Worm (Caenorhabditis elegans) whole organism, L2 larva: ENCODE measurements around the gene trx-1.

Source experiments
- ama-1 ChIP-seq: fragments of 150-350 bp; optimal IDR thresholded peaks from 2 replicates; lab custom pipeline; 2018; ENCODE audit warnings: inconsistent platforms
- egl-27 ChIP-seq: sonication (generic microtip); optimal IDR thresholded peaks from 3 replicates; lab custom pipeline; 2017; ENCODE audit warnings: missing biosample characterization, missing genetic modification reagents, missing genetic modification characterization
- lin-39 ChIP-seq: fragments of 150-350 bp; optimal IDR thresholded peaks from 2 replicates; lab custom pipeline; 2014; ENCODE audit warnings: missing biosample characterization, missing genetic modification reagents, missing genetic modification characterization
- nhr-23 ChIP-seq: fragments of 150-350 bp; optimal IDR thresholded peaks from 2 replicates; lab custom pipeline; 2014; ENCODE audit warnings: missing biosample characterization, missing genetic modification reagents, missing genetic modification characterization
- nhr-25 ChIP-seq: fragments of 150-350 bp; sonication (generic microtip); optimal IDR thresholded peaks from 3 replicates; lab custom pipeline; 2014; ENCODE audit warnings: missing biosample characterization, missing genetic modification characterization
- unc-62 ChIP-seq: fragments of 150-350 bp; optimal IDR thresholded peaks from 2 replicates; lab custom pipeline; 2014; ENCODE audit warnings: missing biosample characterization, missing genetic modification reagents, missing genetic modification characterization
- ztf-4 ChIP-seq: fragments of 150-350 bp; optimal IDR thresholded peaks from 2 replicates; lab custom pipeline; 2014; ENCODE audit warnings: missing biosample characterization, missing genetic modification characterization

ce11 chrII:7778273-7778672, 24.9 kb upstream of the trx-1 start:
- TF ChIP-seq unc-62 (no peak), egl-27 (no peak), nhr-25 (tag; lab: Kevin White, UChicago) (no peak), nhr-23 (tag; lab: Kevin White, UChicago) (no peak), ama-1 (lab: Kevin White, UChicago) (no peak), lin-39 (no peak), ztf-4 (tag; lab: Kevin White, UChicago) (no peak)
